Fruit fly (Drosophila melanogaster) whole organism, embryonic: ENCODE data around the gene GstZ1.

ENCODE experiments used
- Aef1 ChIP-seq: fragments of 200-800 bp; sonication (Bioruptor generic); IDR thresholded peaks from 3 replicates; pipeline ENCODE4 v1.3.6; 2022; ENCODE audit warnings: missing biosample characterization, missing genetic modification characterization
- CG11456 ChIP-seq: fragments of 200-800 bp; sonication (Bioruptor generic); IDR thresholded peaks from 3 replicates; pipeline ENCODE4 v1.3.6; 2022; ENCODE audit warnings: missing biosample characterization, missing genetic modification characterization
- CG12219 ChIP-seq: fragments of 200-800 bp; sonication (Bioruptor generic); optimal IDR thresholded peaks from 3 replicates; lab custom pipeline; 2018; ENCODE audit warnings: missing biosample characterization, mild to moderate bottlenecking, missing genetic modification characterization
- CG13624 ChIP-seq: fragments of 200-800 bp; sonication (Bioruptor generic); optimal IDR thresholded peaks from 2 replicates; lab custom pipeline; 2016; ENCODE audit warnings: missing biosample characterization, missing genetic modification characterization
- CG2129 ChIP-seq: fragments of 200-800 bp; sonication (Bioruptor generic); IDR thresholded peaks from 2 replicates; pipeline ENCODE4 v1.3.6; 2022; ENCODE audit warnings: missing biosample characterization, missing genetic modification characterization; ENCODE audit not compliant: partially characterized antibody
- CG31224 ChIP-seq: fragments of 200-800 bp; sonication (Bioruptor generic); IDR thresholded peaks from 2 replicates; pipeline ENCODE4 v1.3.6; 2022; ENCODE audit warnings: missing biosample characterization, missing genetic modification characterization
- Gsc ChIP-seq: fragments of 200-800 bp; sonication (Bioruptor generic); IDR thresholded peaks from 2 replicates; pipeline ENCODE4 v1.3.6; 2022; ENCODE audit warnings: missing biosample characterization, missing genetic modification characterization
- HLH3B ChIP-seq: fragments of 200-800 bp; sonication (Bioruptor generic); IDR thresholded peaks from 2 replicates; pipeline ENCODE4 v1.3.6; 2022; ENCODE audit warnings: missing biosample characterization, missing genetic modification characterization
- btn ChIP-seq: fragments of 200-800 bp; sonication (Bioruptor generic); optimal IDR thresholded peaks from 2 replicates; lab custom pipeline; 2016; ENCODE audit warnings: missing biosample characterization, missing genetic modification characterization
- da ChIP-seq: fragments of 200-800 bp; sonication (Bioruptor generic); optimal IDR thresholded peaks from 2 replicates; lab custom pipeline; 2016; ENCODE audit warnings: missing biosample characterization, missing genetic modification characterization
- fu2 ChIP-seq: fragments of 200-800 bp; sonication (Bioruptor generic); optimal IDR thresholded peaks from 2 replicates; lab custom pipeline; 2016; ENCODE audit warnings: missing biosample characterization, missing genetic modification characterization
- mld ChIP-seq: fragments of 200-800 bp; sonication (Bioruptor generic); IDR thresholded peaks from 3 replicates; pipeline ENCODE4 v1.3.6; 2022; ENCODE audit warnings: missing biosample characterization, missing genetic modification characterization; ENCODE audit not compliant: partially characterized antibody
- so ChIP-seq: fragments of 200-800 bp; sonication (Bioruptor generic); IDR thresholded peaks from 3 replicates; pipeline ENCODE4 v1.3.6; 2022; ENCODE audit warnings: missing biosample characterization, missing genetic modification characterization

DNA sequence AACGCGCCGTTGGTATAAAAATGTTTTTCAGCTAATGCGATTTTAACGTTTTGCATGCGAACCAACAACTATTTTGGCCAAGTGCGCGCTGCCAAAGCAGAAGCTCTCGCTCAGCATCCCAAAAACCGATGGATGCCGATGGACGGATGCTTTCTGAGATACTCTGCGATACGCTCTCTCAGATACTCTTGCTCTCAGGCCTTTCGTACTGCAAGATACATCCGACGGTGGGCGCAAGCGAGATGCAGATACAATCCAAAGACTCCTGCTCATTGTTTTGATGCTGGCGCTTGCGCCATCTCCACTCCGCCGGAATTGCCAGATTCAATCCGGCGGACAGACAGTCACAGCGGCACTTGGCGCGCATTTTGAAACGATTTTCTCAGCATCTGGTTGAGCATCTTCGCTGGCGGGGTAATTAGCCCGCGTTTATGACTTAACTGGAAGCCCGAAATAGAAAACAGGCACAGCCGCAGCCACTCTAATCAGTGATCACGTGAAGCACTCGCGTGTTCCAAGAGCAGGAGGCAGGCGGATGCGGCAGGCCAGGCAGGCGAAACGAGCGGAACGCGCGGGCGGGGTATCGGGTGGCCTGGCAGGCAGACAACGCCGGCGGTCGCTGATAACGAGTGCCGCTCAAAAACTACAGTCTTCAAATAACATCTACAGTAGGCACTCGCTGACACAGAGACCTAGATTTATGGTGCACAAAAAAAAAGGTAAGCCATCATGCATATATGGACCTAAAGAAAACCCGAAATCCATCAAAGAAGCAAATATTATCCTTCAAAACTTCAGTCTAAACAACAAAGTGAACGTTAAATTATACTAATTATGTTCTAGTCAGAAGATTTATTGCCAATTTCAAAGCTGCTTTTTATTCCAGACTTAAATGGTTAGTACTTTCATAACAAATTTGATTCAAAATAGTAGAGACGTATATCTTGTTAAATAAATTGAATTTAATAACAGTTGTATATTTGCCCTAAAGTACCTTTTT is 37.6 kb upstream of the GstZ1 start, which contains the start of gene CG16779:
- TF ChIP-seq fu2 (GFP tag; lab: Kevin White, UChicago): no peak
- TF ChIP-seq HLH3B: no peak
- TF ChIP-seq mld (GFP tag; lab: Robert Waterston, UW): no peak
- TF ChIP-seq CG13624 (GFP tag; lab: Kevin White, UChicago): no peak
- no peak for TF ChIP-seq Aef1
- no peak for TF ChIP-seq da
- no peak for TF ChIP-seq Gsc (GFP tag; lab: Robert Waterston, UW)
- no peak for TF ChIP-seq CG12219 (GFP tag; lab: Kevin White, UChicago)
- no peak for TF ChIP-seq CG2129
- no peak for TF ChIP-seq btn (GFP tag; lab: Kevin White, UChicago)
- TF ChIP-seq so (GFP tag; lab: Robert Waterston, UW): no peak
- no peak for TF ChIP-seq CG31224 (GFP tag; lab: Robert Waterston, UW)
- peak; percentile 60; the same call in 1 of the 3 replicates for TF ChIP-seq CG11456
